Fruit fly (Drosophila melanogaster): ENCODE results near the gene CG8944.

CG8944 gene

dm6 chrX:15745905-15746681 lies at the start of gene CG8944, which contains the start of gene CCT6:
TSS of gene CG8944 (minus strand) at chrX:15746231.
TSS of gene CCT6 (plus strand) at chrX:15746648.
- TF ChIP-seq EcR (GFP tag; optimal IDR thresholded peaks at IDR 0.05) (no peak), Dll (optimal IDR thresholded peaks at IDR 0.05) (no peak), psq (optimal IDR thresholded peaks at IDR 0.05) (no peak), usp (GFP tag; optimal IDR thresholded peaks at IDR 0.05) (no peak), CG8478 (optimal IDR thresholded peaks at IDR 0.05) (no peak), pan (optimal IDR thresholded peaks at IDR 0.05) (no peak)

dm6 chrX:15788235-15789187 lies 42.5 kb upstream of the CG8944 start, which contains the start of gene Rhp:
TSS of gene Rhp (plus strand) at chrX:15788897.
- TF ChIP-seq Dll (optimal IDR thresholded peaks at IDR 0.05): no peak
- TF ChIP-seq CG8478 (optimal IDR thresholded peaks at IDR 0.05): no peak
- no peak for TF ChIP-seq usp (GFP tag; optimal IDR thresholded peaks at IDR 0.05)
- TF ChIP-seq EcR (GFP tag; optimal IDR thresholded peaks at IDR 0.05): no peak
- no peak for TF ChIP-seq psq (optimal IDR thresholded peaks at IDR 0.05)
- TF ChIP-seq pan (optimal IDR thresholded peaks at IDR 0.05): no peak

- TF ChIP-seq psq (optimal IDR thresholded peaks at IDR 0.05) (no peak), usp (GFP tag; optimal IDR thresholded peaks at IDR 0.05) (no peak), Dll (optimal IDR thresholded peaks at IDR 0.05) (no peak), pan (optimal IDR thresholded peaks at IDR 0.05) (no peak), EcR (GFP tag; optimal IDR thresholded peaks at IDR 0.05) (no peak), CG8478 (optimal IDR thresholded peaks at IDR 0.05) (no peak)
Measured at dm6 chrX:15786242-15786641, 40.2 kb upstream of the CG8944 start.

dm6 chrX:15785429-15786239 lies 39.6 kb upstream of the CG8944 start, which contains the start of the genes Paf-AHalpha and mRpS30:
TSS of gene Paf-AHalpha (minus strand) at chrX:15785583.
TSS of gene mRpS30 (plus strand) at chrX:15786047.
- TF ChIP-seq psq (optimal IDR thresholded peaks at IDR 0.05) (no peak), usp (GFP tag; optimal IDR thresholded peaks at IDR 0.05) (no peak), EcR (GFP tag; optimal IDR thresholded peaks at IDR 0.05) (no peak), pan (optimal IDR thresholded peaks at IDR 0.05) (no peak), Dll (optimal IDR thresholded peaks at IDR 0.05) (no peak), CG8478 (optimal IDR thresholded peaks at IDR 0.05) (no peak)

dm6 chrX:15783610-15784009 lies 37.6 kb upstream of the CG8944 start, which contains the start of gene Efhc1.1:
TSS of gene Efhc1.1 (minus strand) at chrX:15783710.
- no peak for TF ChIP-seq CG8478 (optimal IDR thresholded peaks at IDR 0.05)
- TF ChIP-seq psq (optimal IDR thresholded peaks at IDR 0.05): no peak
- TF ChIP-seq pan (optimal IDR thresholded peaks at IDR 0.05): no peak
- TF ChIP-seq Dll (optimal IDR thresholded peaks at IDR 0.05): no peak
- TF ChIP-seq EcR (GFP tag; optimal IDR thresholded peaks at IDR 0.05): no peak
- no peak for TF ChIP-seq usp (GFP tag; optimal IDR thresholded peaks at IDR 0.05)

- TF ChIP-seq EcR (GFP tag; optimal IDR thresholded peaks at IDR 0.05) (no peak), psq (optimal IDR thresholded peaks at IDR 0.05) (no peak), Dll (optimal IDR thresholded peaks at IDR 0.05) (no peak), usp (GFP tag; optimal IDR thresholded peaks at IDR 0.05) (no peak), CG8478 (optimal IDR thresholded peaks at IDR 0.05) (no peak), pan (optimal IDR thresholded peaks at IDR 0.05) (no peak)
Measured at dm6 chrX:15778846-15779245, 32.8 kb upstream of the CG8944 start, which contains the start of gene CG43673. TSS of gene CG43673 (plus strand) at chrX:15779146.

dm6 chrX:15772663-15773062 lies 26.6 kb upstream of the CG8944 start, which contains the start of gene CG43672:
TSS of gene CG43672 (plus strand) at chrX:15772963.
- TF ChIP-seq Dll (optimal IDR thresholded peaks at IDR 0.05) (no peak), psq (optimal IDR thresholded peaks at IDR 0.05) (no peak), usp (GFP tag; optimal IDR thresholded peaks at IDR 0.05) (no peak), EcR (GFP tag; optimal IDR thresholded peaks at IDR 0.05) (no peak), CG8478 (optimal IDR thresholded peaks at IDR 0.05) (no peak), pan (optimal IDR thresholded peaks at IDR 0.05) (no peak)

- TF ChIP-seq psq (optimal IDR thresholded peaks at IDR 0.05) (no peak), Dll (optimal IDR thresholded peaks at IDR 0.05) (no peak)
Measured at dm6 chrX:15769457-15769856, 23.4 kb upstream of the CG8944 start, which contains the start of gene CG33172. TSS of gene CG33172 (plus strand) at chrX:15769664.

dm6 chrX:15766395-15766866 lies 20.4 kb upstream of the CG8944 start, which contains the start of gene CG8952:
TSS of gene CG8952 (minus strand) at chrX:15766445.
- no peak for TF ChIP-seq psq (optimal IDR thresholded peaks at IDR 0.05)
- TF ChIP-seq CG8478 (optimal IDR thresholded peaks at IDR 0.05): no peak
- TF ChIP-seq Dll (optimal IDR thresholded peaks at IDR 0.05): no peak
- TF ChIP-seq EcR (GFP tag; optimal IDR thresholded peaks at IDR 0.05): no peak
- TF ChIP-seq pan (optimal IDR thresholded peaks at IDR 0.05): no peak
- no peak for TF ChIP-seq usp (GFP tag; optimal IDR thresholded peaks at IDR 0.05)

dm6 chrX:15762723-15763122 lies 16.7 kb upstream of the CG8944 start, which contains the start of gene Polr3A:
TSS of gene Polr3A (plus strand) at chrX:15762956.
- TF ChIP-seq psq (optimal IDR thresholded peaks at IDR 0.05): no peak
- TF ChIP-seq pan (optimal IDR thresholded peaks at IDR 0.05): no peak
- TF ChIP-seq usp (GFP tag; optimal IDR thresholded peaks at IDR 0.05): no peak
- TF ChIP-seq Dll (optimal IDR thresholded peaks at IDR 0.05): no peak
- TF ChIP-seq EcR (GFP tag; optimal IDR thresholded peaks at IDR 0.05): no peak
- TF ChIP-seq CG8478 (optimal IDR thresholded peaks at IDR 0.05): no peak
